Fruit fly (Drosophila melanogaster) whole organism: ENCODE measurements around the gene CG14053.

Source experiments
- CG8478 ChIP-seq: fragments of >200 bp; optimal IDR thresholded peaks from 2 replicates; lab custom pipeline; 2018; ENCODE audit warnings: inconsistent platforms
- EcR ChIP-seq, 2 experiments: fragments of >200 bp; optimal IDR thresholded peaks; 2 replicates each; lab custom pipeline; 2017; ENCODE audit warnings: missing biosample characterization in 2 of 2, missing genetic modification characterization in 2 of 2, missing genetic modification reagents in 2 of 2
- pan ChIP-seq: fragments of >200 bp; optimal IDR thresholded peaks from 2 replicates; lab custom pipeline; 2017
- psq ChIP-seq: fragments of >200 bp; optimal IDR thresholded peaks from 2 replicates; lab custom pipeline; 2017
- usp ChIP-seq: fragments of >200 bp; optimal IDR thresholded peaks from 2 replicates; lab custom pipeline; 2017; ENCODE audit warnings: missing biosample characterization, missing genetic modification characterization, mixed read lengths

dm6 chrX:2168485-2169199 lies 25.1 kb downstream of the CG14053 start:
- TF ChIP-seq pan (lab: Kevin White, UChicago) (no peak), psq (lab: Kevin White, UChicago) (no peak), EcR (GFP tag; optimal IDR thresholded peaks at IDR 0.05; lab: Kevin White, UChicago) (no peak), CG8478 (lab: Kevin White, UChicago) (no peak), usp (no peak)
